Fruit fly (Drosophila melanogaster): ENCODE measurements around the gene fu.

The fu gene

dm6 chrX:18675272-18675671 lies 17.7 kb downstream of the fu start (continued):
- TF ChIP-seq CG12769 (tag; optimal IDR thresholded peaks at IDR 0.05) (no peak), tio (GFP tag; optimal IDR thresholded peaks at IDR 0.05) (no peak), bowl (GFP tag; IDR thresholded peaks at IDR 0.05) (no peak)

dm6 chrX:18675702-18676101 lies 18.1 kb downstream of the fu start:
- TF ChIP-seq CG4328 (GFP tag; optimal IDR thresholded peaks at IDR 0.05) (no peak), CG11695 (GFP tag; IDR thresholded peaks at IDR 0.05) (no peak), yki (optimal IDR thresholded peaks at IDR 0.05) (no peak), CG18262 (tag; optimal IDR thresholded peaks at IDR 0.05) (peak; percentile 8), sens (GFP tag) (peak; percentile 12), zfh2 (GFP tag; optimal IDR thresholded peaks at IDR 0.05) (no peak)

DNA sequence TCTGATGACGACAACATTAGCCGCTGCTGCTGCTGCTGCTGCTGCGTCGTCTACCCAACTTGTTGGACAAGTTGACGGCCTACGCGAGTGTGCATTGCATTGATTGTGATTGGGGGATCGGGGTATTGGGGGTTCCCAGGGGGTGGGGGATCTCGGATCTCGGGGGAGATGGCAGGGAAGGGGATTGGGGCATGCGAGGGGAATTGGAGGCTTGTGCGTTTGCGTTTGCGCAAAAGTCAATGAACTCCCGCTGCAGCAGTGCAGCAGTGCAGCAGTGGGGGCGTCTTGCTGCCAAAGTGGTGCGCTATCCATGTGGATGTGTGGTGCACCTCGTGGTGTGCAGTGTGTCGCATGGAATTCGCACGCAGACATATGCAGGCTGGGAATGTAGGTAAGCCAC lies 19.2 kb downstream of the fu start:
- TF ChIP-seq CG10267 (tag; optimal IDR thresholded peaks at IDR 0.05) = no peak
- TF ChIP-seq CG6689 (GFP tag; IDR thresholded peaks at IDR 0.05) = no peak
- TF ChIP-seq maf-S (GFP tag; optimal IDR thresholded peaks at IDR 0.05) = no peak
- TF ChIP-seq BEAF-32 (GFP tag; optimal IDR thresholded peaks at IDR 0.05) = no peak
- TF ChIP-seq CG6654 (GFP tag; optimal IDR thresholded peaks at IDR 0.05) = no peak
- TF ChIP-seq CG7987 (GFP tag; optimal IDR thresholded peaks at IDR 0.05) = no peak
- TF ChIP-seq Sin3A (optimal IDR thresholded peaks at IDR 0.05) = no peak
- no peak for TF ChIP-seq CG14710 (tag; optimal IDR thresholded peaks at IDR 0.05)
- TF ChIP-seq Gsc (GFP tag; IDR thresholded peaks at IDR 0.05) = no peak
- no peak for TF ChIP-seq Opbp (GFP tag; IDR thresholded peaks at IDR 0.05; ENCODE audit: partially characterized antibody)
- no peak for TF ChIP-seq corto (GFP tag; optimal IDR thresholded peaks at IDR 0.05)
- no peak for TF ChIP-seq tll (GFP tag; optimal IDR thresholded peaks at IDR 0.05)
- no peak for TF ChIP-seq CG8281 (tag; optimal IDR thresholded peaks at IDR 0.05)
- no peak for TF ChIP-seq so (GFP tag; IDR thresholded peaks at IDR 0.05)
- TF ChIP-seq Blimp-1 (GFP tag; optimal IDR thresholded peaks at IDR 0.05) = peak; percentile 17
- no peak for TF ChIP-seq bab2 (GFP tag; optimal IDR thresholded peaks at IDR 0.05)
- no peak for TF ChIP-seq Atf3 (GFP tag; optimal IDR thresholded peaks at IDR 0.05)
- no peak for TF ChIP-seq CG2116 (GFP tag; optimal IDR thresholded peaks at IDR 0.05)
- no peak for TF ChIP-seq sima (GFP tag; optimal IDR thresholded peaks at IDR 0.05)
- no peak for TF ChIP-seq croc (GFP tag; conservative IDR thresholded peaks at IDR 0.05)
- no peak for TF ChIP-seq wek (GFP tag; optimal IDR thresholded peaks at IDR 0.05)
- TF ChIP-seq crol (GFP tag; IDR thresholded peaks at IDR 0.05) = peak; percentile 88
- no peak for TF ChIP-seq CG2199 (GFP tag; IDR thresholded peaks at IDR 0.05)
- TF ChIP-seq sr (GFP tag; IDR thresholded peaks at IDR 0.05) = 0 out of 3 replicates have a peak, but pooled peaks have one; percentile 39
- TF ChIP-seq Lhr (GFP tag; optimal IDR thresholded peaks at IDR 0.05) = no peak

DNA sequence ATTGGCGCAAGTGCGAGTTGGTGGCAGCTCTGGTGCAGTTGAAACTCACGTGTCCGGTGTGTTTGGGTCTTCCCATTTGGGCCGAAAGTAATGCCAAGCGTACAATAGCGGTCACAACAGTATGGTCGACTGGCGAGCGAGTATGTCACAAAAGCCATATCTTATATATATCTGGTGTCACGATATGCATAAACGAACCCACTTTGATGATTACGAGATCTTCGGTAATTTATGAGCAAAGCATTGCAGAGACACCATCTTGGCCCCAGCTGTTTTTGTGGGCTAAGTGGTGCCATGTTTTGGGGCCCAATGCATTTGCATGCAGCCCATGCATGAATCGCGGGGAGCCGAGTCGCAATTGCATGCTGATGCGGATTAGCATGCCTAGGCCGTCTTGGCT lies 21.3 kb downstream of the fu start:
- TF ChIP-seq HLH3B (GFP tag; IDR thresholded peaks at IDR 0.05) = 0 out of 2 replicates have a peak, but pooled peaks have one; percentile 10
- peak; percentile 2 for TF ChIP-seq dmrt99B (tag; optimal IDR thresholded peaks at IDR 0.05)
- peak; percentile 18; the same call in 1 of the 2 replicates for TF ChIP-seq Ptx1 (GFP tag; IDR thresholded peaks at IDR 0.05)
- TF ChIP-seq ara (GFP tag; IDR thresholded peaks at IDR 0.05) = peak; percentile 52
- TF ChIP-seq Med (GFP tag) = peak; percentile 60
- TF ChIP-seq Blimp-1 (GFP tag; optimal IDR thresholded peaks at IDR 0.05) = peak; percentile 19
- TF ChIP-seq dysf (GFP tag; IDR thresholded peaks at IDR 0.05) = no peak; the same call in 2 of the 3 replicates
- peak in 1 of 2 experiments; percentile 24 for TF ChIP-seq bsh (GFP tag; optimal IDR thresholded peaks at IDR 0.05)
- no peak for TF ChIP-seq CG4424 (GFP tag; optimal IDR thresholded peaks at IDR 0.05)
- peak; percentile 62; the same call in 1 of the 2 replicates for TF ChIP-seq vvl (GFP tag; IDR thresholded peaks at IDR 0.05)
- TF ChIP-seq CG8290 (GFP tag; optimal IDR thresholded peaks at IDR 0.05) = no peak
- TF ChIP-seq CG8290 (tag; optimal IDR thresholded peaks at IDR 0.05) = peak in 1 of 2 experiments; percentile 13
- peak; percentile 46 for TF ChIP-seq CG1603 (tag; optimal IDR thresholded peaks at IDR 0.05)
- TF ChIP-seq sens (GFP tag) = peak; percentile 69
- peak; percentile 23 for TF ChIP-seq CG11504 (tag; optimal IDR thresholded peaks at IDR 0.05)
- TF ChIP-seq CG6689 (GFP tag; IDR thresholded peaks at IDR 0.05) = peak; percentile 42
- TF ChIP-seq Drgx (GFP tag; IDR thresholded peaks at IDR 0.05) = peak; percentile 81
- TF ChIP-seq HLHmδ (GFP tag; optimal IDR thresholded peaks at IDR 0.05) = no peak
